Worm (Caenorhabditis elegans): ENCODE results near the gene srh-219.

Gene srh-219

ce11 chrV:15484537-15484936, 10.7 kb upstream of the srh-219 start, which contains the start of gene C06B8.3:
Gene C06B8.3, minus strand, starts transcription at chrV:15484637.
- TF ChIP-seq unc-62 (GFP tag; optimal IDR thresholded peaks at IDR 0.05) = no peak

ce11 chrV:15487764-15488163, 7.5 kb upstream of the srh-219 start, which contains the start of gene srw-21:
Gene srw-21, plus strand, starts transcription at chrV:15488064.
- TF ChIP-seq unc-62 (GFP tag; optimal IDR thresholded peaks at IDR 0.05) = no peak

- TF ChIP-seq unc-62 (GFP tag; optimal IDR thresholded peaks at IDR 0.05) = no peak
These were observed 2.8 kb upstream of the srh-219 start, which contains the start of gene str-264 for ce11 chrV:15492518-15492917. Gene str-264, minus strand, starts transcription at chrV:15492618.

ce11 chrV:15493680-15494079, 1.6 kb upstream of the srh-219 start, which contains the start of gene srh-218:
Gene srh-218, plus strand, starts transcription at chrV:15493980.
- no peak for TF ChIP-seq unc-62 (GFP tag; optimal IDR thresholded peaks at IDR 0.05)

- TF ChIP-seq unc-62 (GFP tag; optimal IDR thresholded peaks at IDR 0.05) = no peak
These were observed 2.5 kb downstream of the srh-219 start for ce11 chrV:15497731-15498130.

- TF ChIP-seq unc-62 (GFP tag; optimal IDR thresholded peaks at IDR 0.05) = no peak
These were observed 3.2 kb downstream of the srh-219 start, which contains the start of gene C06B8.7 for ce11 chrV:15498434-15498833. Gene C06B8.7, plus strand, starts transcription at chrV:15498734.

- no peak for TF ChIP-seq unc-62 (GFP tag; optimal IDR thresholded peaks at IDR 0.05)
These were observed 3.8 kb downstream of the srh-219 start for ce11 chrV:15499099-15499498.

ce11 chrV:15503603-15504002, 8.3 kb downstream of the srh-219 start:
- no peak for TF ChIP-seq unc-62 (GFP tag; optimal IDR thresholded peaks at IDR 0.05)

- no peak for TF ChIP-seq unc-62 (GFP tag; optimal IDR thresholded peaks at IDR 0.05)
These were observed 9.8 kb downstream of the srh-219 start for ce11 chrV:15505068-15505467.

- TF ChIP-seq unc-62 (GFP tag; optimal IDR thresholded peaks at IDR 0.05) = no peak
These were observed 16.4 kb downstream of the srh-219 start, which contains the start of gene rpl-38 for ce11 chrV:15511613-15512216. Gene rpl-38, plus strand, starts transcription at chrV:15512166.

- TF ChIP-seq unc-62 (GFP tag; optimal IDR thresholded peaks at IDR 0.05) = no peak
These were observed 17.8 kb downstream of the srh-219 start for ce11 chrV:15512856-15513756.

- TF ChIP-seq unc-62 (GFP tag; optimal IDR thresholded peaks at IDR 0.05) = no peak
These were observed 20.1 kb downstream of the srh-219 start for ce11 chrV:15515365-15515764.

ce11 chrV:15516476-15516875, 21.2 kb downstream of the srh-219 start:
- TF ChIP-seq unc-62 (GFP tag; optimal IDR thresholded peaks at IDR 0.05) = no peak

- TF ChIP-seq unc-62 (GFP tag; optimal IDR thresholded peaks at IDR 0.05) = no peak
These were observed 22.1 kb downstream of the srh-219 start, which contains the start of gene F21A3.3 for ce11 chrV:15517413-15517812. Gene F21A3.3, plus strand, starts transcription at chrV:15517713.

ce11 chrV:15519845-15520244, 24.6 kb downstream of the srh-219 start:
- TF ChIP-seq unc-62 (GFP tag; optimal IDR thresholded peaks at IDR 0.05) = no peak

- no peak for TF ChIP-seq unc-62 (GFP tag; optimal IDR thresholded peaks at IDR 0.05)
These were observed 25.1 kb downstream of the srh-219 start for ce11 chrV:15520398-15520797.

ce11 chrV:15521920-15522319, 26.7 kb downstream of the srh-219 start, which contains the start of gene lgc-31:
Gene lgc-31, minus strand, starts transcription at chrV:15522020.
- no peak for TF ChIP-seq unc-62 (GFP tag; optimal IDR thresholded peaks at IDR 0.05)

Data from whole organism, dauer.